Fruit fly (Drosophila melanogaster) whole organism, pupa: Measurements from ENCODE around the gene MED18.

ENCODE experiments used
- CG10348 ChIP-seq: fragments of 200-800 bp; sonication (Bioruptor generic); IDR thresholded peaks from 2 replicates; pipeline ENCODE4 v1.3.6; 2022; ENCODE audit warnings: missing biosample characterization, missing genetic modification characterization
- CG12605 ChIP-seq: fragments of 200-800 bp; sonication (Bioruptor generic); IDR thresholded peaks from 2 replicates; pipeline ENCODE4 v1.3.6; 2022; ENCODE audit warnings: missing biosample characterization, missing genetic modification characterization
- CG13204 ChIP-seq: fragments of 200-800 bp; sonication (Bioruptor generic); optimal IDR thresholded peaks from 2 replicates; lab custom pipeline; 2018; ENCODE audit warnings: missing biosample characterization, mild to moderate bottlenecking, missing genetic modification characterization, moderate library complexity
- CG14655 ChIP-seq: fragments of 200-800 bp; sonication (Bioruptor generic); optimal IDR thresholded peaks from 3 replicates; lab custom pipeline; 2017; ENCODE audit warnings: mild to moderate bottlenecking, missing biosample characterization, missing genetic modification reagents, missing genetic modification characterization
- CG15710 ChIP-seq: fragments of 200-800 bp; sonication (Bioruptor generic); optimal IDR thresholded peaks from 2 replicates; lab custom pipeline; 2018; ENCODE audit warnings: missing biosample characterization, mild to moderate bottlenecking, missing genetic modification characterization, moderate library complexity
- CG17806 ChIP-seq: fragments of 200-800 bp; sonication (Bioruptor generic); optimal IDR thresholded peaks from 2 replicates; lab custom pipeline; 2018; ENCODE audit warnings: missing biosample characterization, mild to moderate bottlenecking, missing genetic modification characterization, moderate library complexity
- CG32121 ChIP-seq: fragments of 200-800 bp; sonication (Bioruptor generic); IDR thresholded peaks from 2 replicates; pipeline ENCODE4 v1.3.6; 2022; ENCODE audit warnings: missing biosample characterization, missing genetic modification characterization
- CG34367 ChIP-seq: fragments of 200-800 bp; sonication (Bioruptor generic); optimal IDR thresholded peaks from 2 replicates; lab custom pipeline; 2018; ENCODE audit warnings: missing biosample characterization, mild to moderate bottlenecking, missing genetic modification characterization
- CG4496 ChIP-seq: fragments of 200-800 bp; sonication (Bioruptor generic); IDR thresholded peaks from 3 replicates; pipeline ENCODE4 v1.3.6; 2022; ENCODE audit warnings: missing biosample characterization, missing genetic modification characterization
- CG8159 ChIP-seq: fragments of 200-800 bp; sonication (Bioruptor generic); optimal IDR thresholded peaks from 3 replicates; lab custom pipeline; 2018; ENCODE audit warnings: missing biosample characterization, mild to moderate bottlenecking, missing genetic modification characterization, moderate library complexity
- CG8301 ChIP-seq: fragments of 200-800 bp; sonication (Bioruptor generic); optimal IDR thresholded peaks from 2 replicates; lab custom pipeline; 2018; ENCODE audit warnings: missing biosample characterization, mild to moderate bottlenecking, missing genetic modification characterization
- CG9948 ChIP-seq: fragments of 200-800 bp; sonication (Bioruptor generic); optimal IDR thresholded peaks from 2 replicates; lab custom pipeline; 2018; ENCODE audit warnings: missing biosample characterization, mild to moderate bottlenecking, missing genetic modification characterization, moderate library complexity
- D1 ChIP-seq: fragments of 200-800 bp; sonication (Bioruptor generic); optimal IDR thresholded peaks from 2 replicates; lab custom pipeline; 2018; ENCODE audit warnings: missing biosample characterization, mild to moderate bottlenecking, missing genetic modification characterization, moderate library complexity
- EcR ChIP-seq: fragments of 200-800 bp; sonication (Bioruptor generic); optimal IDR thresholded peaks from 3 replicates; lab custom pipeline; 2019; ENCODE audit warnings: missing biosample characterization, missing genetic modification characterization, mild to moderate bottlenecking, moderate library complexity, missing genetic modification reagents
- Ets98B ChIP-seq: fragments of 200-800 bp; sonication (Bioruptor generic); IDR thresholded peaks from 2 replicates; pipeline ENCODE4 v1.3.6; 2022; ENCODE audit warnings: missing biosample characterization, missing genetic modification characterization
- Pif1A ChIP-seq: fragments of 200-800 bp; sonication (Bioruptor generic); optimal IDR thresholded peaks from 3 replicates; lab custom pipeline; 2016; ENCODE audit warnings: missing biosample characterization, missing genetic modification characterization
- Pif1B ChIP-seq: fragments of 200-800 bp; sonication (Bioruptor generic); optimal IDR thresholded peaks from 3 replicates; lab custom pipeline; 2016; ENCODE audit warnings: missing biosample characterization, missing genetic modification characterization
- Snoo ChIP-seq: fragments of 200-800 bp; sonication (Bioruptor generic); optimal IDR thresholded peaks from 3 replicates; lab custom pipeline; 2017; ENCODE audit warnings: missing biosample characterization, mild to moderate bottlenecking, missing genetic modification characterization, inconsistent platforms
- fd96Ca ChIP-seq: fragments of 200-800 bp; sonication (Bioruptor generic); IDR thresholded peaks from 3 replicates; pipeline ENCODE4 v1.3.6; 2022; ENCODE audit warnings: missing biosample characterization, missing genetic modification characterization
- gl ChIP-seq: fragments of 200-800 bp; sonication (Bioruptor generic); optimal IDR thresholded peaks from 2 replicates; lab custom pipeline; 2018; ENCODE audit warnings: missing biosample characterization, mild to moderate bottlenecking, missing genetic modification characterization
- rn ChIP-seq: fragments of 200-800 bp; sonication (Bioruptor generic); IDR thresholded peaks from 2 replicates; pipeline ENCODE4 v1.3.6; 2022; ENCODE audit warnings: missing biosample characterization, missing genetic modification characterization

MED18 gene

DNA sequence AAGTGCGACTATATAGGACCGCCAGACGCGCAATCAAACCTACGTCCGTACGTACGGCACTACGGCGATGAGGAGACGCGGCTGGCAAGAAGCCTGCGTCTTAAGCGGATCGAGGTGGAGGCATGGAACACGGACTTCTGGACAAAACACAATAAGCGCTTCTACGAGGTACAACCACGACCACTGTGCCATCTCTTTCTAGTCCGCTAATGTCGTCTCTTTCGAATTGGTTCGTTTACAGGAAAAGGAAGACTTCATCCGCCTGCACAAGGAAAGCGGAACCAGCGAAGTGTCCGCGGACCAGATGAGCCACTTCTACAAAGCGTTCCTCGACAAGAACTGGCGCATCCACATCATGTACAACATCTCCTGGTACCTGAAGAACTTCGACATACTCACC is 15.1 kb downstream of the MED18 start:
- TF ChIP-seq fd96Ca (no peak), CG4496 (GFP tag; lab: Robert Waterston, UW) (no peak), CG12605 (GFP tag; lab: Robert Waterston, UW) (no peak), Pif1B (GFP tag; lab: Kevin White, UChicago) (no peak), EcR (GFP tag; lab: Kevin White, UChicago) (no peak)

DNA sequence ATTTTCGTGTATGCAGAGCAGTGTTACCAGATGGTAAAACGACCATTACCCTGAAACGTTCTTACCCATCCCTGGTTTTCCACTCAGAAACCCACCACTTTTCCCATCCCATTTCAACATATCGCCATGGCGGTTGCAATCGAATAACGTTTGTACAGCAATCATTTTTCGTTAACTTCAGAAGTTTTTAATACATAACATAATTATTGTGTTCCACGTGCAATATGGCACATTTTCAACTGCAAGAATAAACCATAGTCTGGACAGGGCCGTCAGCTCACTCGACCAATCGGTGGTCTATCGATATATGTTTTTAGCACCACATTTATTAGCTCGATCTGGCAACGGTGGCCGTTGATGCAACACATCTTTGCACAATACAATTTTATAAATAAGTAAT is 24.2 kb downstream of the MED18 start, which contains the start of the genes trr and mRpL16:
Gene trr (minus strand): TSS at position 25 of the 400 bp plus-strand sequence.
Gene mRpL16 (plus strand): TSS at position 331 of the 400 bp plus-strand sequence.
- TF ChIP-seq CG4496 (GFP tag; lab: Robert Waterston, UW): peak; percentile 62; the same call in 2 of the 3 replicates
- peak; percentile 35; the same call in 1 of the 2 replicates for TF ChIP-seq Ets98B (GFP tag; lab: Robert Waterston, UW)
- peak; percentile 30 for TF ChIP-seq CG15710 (tag; lab: Kevin White, UChicago)
- TF ChIP-seq gl: no peak
- TF ChIP-seq, all 21 proteins: peak for 3

DNA sequence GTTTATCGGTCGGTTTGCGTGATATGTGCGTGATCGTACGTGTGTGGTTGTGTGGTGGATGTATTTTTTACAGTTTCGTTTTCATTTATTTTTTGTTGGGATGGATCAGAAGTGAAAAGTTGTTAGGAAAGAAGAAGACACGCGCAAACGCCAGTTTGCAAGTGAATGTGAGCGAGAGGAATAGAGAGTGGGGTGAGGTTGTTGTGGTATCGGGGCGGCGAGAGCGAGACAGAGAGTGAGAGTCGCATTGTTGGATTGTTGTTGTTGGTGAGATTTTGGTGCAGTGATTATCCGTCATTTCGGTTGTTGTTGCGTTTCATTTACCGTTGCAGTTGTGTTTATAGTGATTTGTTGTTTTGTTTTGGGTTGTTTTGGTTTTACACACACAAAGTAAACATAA is 27.8 kb downstream of the MED18 start:
- TF ChIP-seq Ets98B (GFP tag; lab: Robert Waterston, UW) (no peak), CG4496 (GFP tag; lab: Robert Waterston, UW) (no peak), fd96Ca (no peak), Pif1B (GFP tag; lab: Kevin White, UChicago) (no peak), CG8301 (no peak), gl (no peak), EcR (GFP tag; lab: Kevin White, UChicago) (no peak), CG34367 (tag; lab: Kevin White, UChicago) (no peak), CG17806 (tag; lab: Kevin White, UChicago) (no peak), CG10348 (GFP tag; lab: Robert Waterston, UW) (no peak), CG9948 (tag; lab: Kevin White, UChicago) (no peak), CG14655 (no peak), D1 (tag; lab: Kevin White, UChicago) (no peak), CG15710 (tag; lab: Kevin White, UChicago) (no peak)

DNA sequence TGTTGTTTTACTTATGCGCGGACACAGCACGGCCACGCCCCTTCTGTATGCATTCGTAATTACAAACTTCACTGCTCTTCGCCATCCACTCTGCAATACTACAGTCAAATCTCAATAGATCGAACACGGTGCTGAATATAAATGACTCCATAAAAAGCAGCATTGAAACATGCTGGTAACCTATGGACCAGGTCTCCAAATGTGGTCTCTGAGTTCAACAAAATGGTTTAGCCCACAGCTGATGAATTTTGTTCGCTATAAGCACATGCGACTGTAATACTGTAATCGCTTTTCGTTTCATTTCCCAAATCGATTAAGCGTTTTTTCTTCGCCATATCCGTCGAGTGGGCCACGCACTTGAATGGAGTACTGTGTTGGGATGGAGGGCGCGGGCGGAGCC is 31.7 kb downstream of the MED18 start:
- TF ChIP-seq CG34367 (tag; lab: Kevin White, UChicago): peak; percentile 16
- TF ChIP-seq CG8159 (tag; lab: Kevin White, UChicago): peak; percentile 58
- TF ChIP-seq rn (GFP tag; lab: Robert Waterston, UW): no peak
- no peak for TF ChIP-seq EcR (GFP tag; lab: Kevin White, UChicago)
- TF ChIP-seq D1 (tag; lab: Kevin White, UChicago): no peak
- no peak for TF ChIP-seq CG14655
- TF ChIP-seq CG13204 (GFP tag; lab: Kevin White, UChicago): no peak
- TF ChIP-seq Pif1A: no peak
- TF ChIP-seq CG9948 (tag; lab: Kevin White, UChicago): peak; percentile 33
- TF ChIP-seq Pif1B (GFP tag; lab: Kevin White, UChicago): no peak
- TF ChIP-seq CG15710 (tag; lab: Kevin White, UChicago): peak; percentile 66
- peak; percentile 73; the same call in 2 of the 3 replicates for TF ChIP-seq CG4496 (GFP tag; lab: Robert Waterston, UW)
- no peak for TF ChIP-seq CG12605 (GFP tag; lab: Robert Waterston, UW)
- no peak for TF ChIP-seq CG10348 (GFP tag; lab: Robert Waterston, UW)
- TF ChIP-seq Ets98B (GFP tag; lab: Robert Waterston, UW): peak; percentile 48; the same call in 1 of the 2 replicates
- peak; percentile 48 for TF ChIP-seq Snoo (tag; lab: Kevin White, UChicago)
- peak; percentile 60; the same call in 1 of the 3 replicates for TF ChIP-seq fd96Ca
- TF ChIP-seq CG8301: peak; percentile 30
- TF ChIP-seq CG17806 (tag; lab: Kevin White, UChicago): peak; percentile 39
- TF ChIP-seq gl: peak; percentile 16
- TF ChIP-seq CG32121 (GFP tag; lab: Robert Waterston, UW): peak; percentile 27; the same call in 1 of the 2 replicates
- TF ChIP-seq, all 21 proteins: peak for 12

DNA sequence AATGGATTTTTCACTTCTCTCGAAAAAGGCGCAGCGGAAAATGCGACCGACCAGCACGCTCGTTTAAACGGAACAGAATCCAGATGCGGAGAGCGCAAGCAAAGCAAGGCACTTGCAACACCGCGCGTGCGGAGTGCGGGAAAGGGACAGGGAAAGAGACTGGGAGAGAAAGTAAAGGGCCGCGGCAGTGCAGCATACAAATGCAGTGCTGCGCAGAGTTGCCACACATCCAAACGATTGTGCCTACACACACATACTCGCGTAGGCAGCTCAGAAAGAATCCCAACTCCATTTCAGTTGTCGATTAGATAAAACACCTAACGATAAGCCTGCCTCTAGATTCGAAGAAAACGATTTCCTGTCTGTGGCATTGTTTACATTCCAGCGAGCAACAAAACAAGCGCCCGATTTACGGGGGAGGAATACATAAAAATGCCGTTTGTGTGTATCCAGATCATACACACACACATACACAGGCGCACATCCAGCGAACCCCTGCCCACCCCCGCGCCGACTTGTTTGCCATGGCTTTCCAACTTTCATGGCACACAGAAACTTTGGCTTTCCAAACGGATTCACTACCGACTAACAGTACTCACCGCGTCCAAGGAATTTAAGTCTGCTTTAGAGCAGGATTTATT is 33.9 kb downstream of the MED18 start:
- peak; percentile 21; the same call in 1 of the 2 replicates for TF ChIP-seq Ets98B (GFP tag; lab: Robert Waterston, UW)
- peak; percentile 31 for TF ChIP-seq Pif1B (GFP tag; lab: Kevin White, UChicago)
- TF ChIP-seq CG13204 (GFP tag; lab: Kevin White, UChicago): peak; percentile 62
- TF ChIP-seq CG14655: no peak
- TF ChIP-seq CG34367 (tag; lab: Kevin White, UChicago): no peak
- no peak for TF ChIP-seq EcR (GFP tag; lab: Kevin White, UChicago)
- no peak for TF ChIP-seq Snoo (tag; lab: Kevin White, UChicago)
- TF ChIP-seq rn (GFP tag; lab: Robert Waterston, UW): no peak
- no peak for TF ChIP-seq CG12605 (GFP tag; lab: Robert Waterston, UW)
- TF ChIP-seq Pif1A: no peak
- no peak for TF ChIP-seq CG10348 (GFP tag; lab: Robert Waterston, UW)

DNA sequence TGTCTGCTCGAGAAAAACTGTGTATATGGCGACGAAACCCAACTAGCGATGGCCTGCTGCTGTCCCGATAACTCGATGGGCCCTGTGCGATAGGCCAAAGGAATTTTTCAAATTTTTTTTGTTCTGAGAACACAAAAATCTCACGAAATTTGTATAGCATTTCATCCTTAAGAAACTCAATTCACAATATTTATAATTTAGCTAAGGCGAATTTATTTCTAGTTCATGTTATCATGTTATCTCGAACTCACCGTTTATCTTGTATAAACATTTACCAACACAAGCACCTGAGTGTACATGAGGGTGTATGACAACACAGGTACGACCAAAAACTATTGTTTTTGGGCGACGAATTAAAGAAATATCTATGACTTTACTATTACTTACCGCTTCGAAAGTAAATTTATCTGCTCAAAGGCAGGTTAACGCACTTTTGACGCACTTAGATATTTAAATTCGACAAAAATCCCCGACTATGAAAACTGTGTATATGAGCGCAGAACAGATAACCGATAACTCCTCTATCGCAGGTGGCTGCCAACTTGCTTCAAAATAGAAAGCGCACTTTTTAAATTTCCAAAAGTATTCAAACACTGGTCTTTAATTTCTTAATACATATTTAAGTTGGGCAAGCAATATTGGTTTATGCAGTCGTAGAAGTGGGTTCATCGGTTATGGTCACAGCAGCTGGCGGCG is 34.6 kb downstream of the MED18 start, which contains the start of gene arm:
Gene arm (minus strand): TSS at position 524 of the 696 bp plus-strand sequence.
- TF ChIP-seq CG10348 (GFP tag; lab: Robert Waterston, UW): no peak
- TF ChIP-seq CG8159 (tag; lab: Kevin White, UChicago): peak; percentile 12
